Fruit fly (Drosophila melanogaster) whole organism, embryonic: ENCODE results near the gene ver.

Experiments used
- Adf1 ChIP-seq: fragments of 200-800 bp; sonication (Bioruptor generic); IDR thresholded peaks from 2 replicates; pipeline ENCODE4 v1.3.6; 2022; ENCODE audit warnings: missing biosample characterization, missing genetic modification characterization
- CG10959 ChIP-seq: fragments of 200-800 bp; sonication (Bioruptor generic); IDR thresholded peaks from 2 replicates; pipeline ENCODE4 v1.3.6; 2022; ENCODE audit warnings: missing biosample characterization, missing genetic modification characterization
- CG11093 ChIP-seq: fragments of 200-800 bp; sonication (Bioruptor generic); IDR thresholded peaks from 3 replicates; pipeline ENCODE4 v1.3.6; 2022; ENCODE audit warnings: missing biosample characterization, missing genetic modification characterization
- CG11456 ChIP-seq: fragments of 200-800 bp; sonication (Bioruptor generic); IDR thresholded peaks from 3 replicates; pipeline ENCODE4 v1.3.6; 2022; ENCODE audit warnings: missing biosample characterization, missing genetic modification characterization
- CG11696 ChIP-seq: fragments of 200-800 bp; sonication (Bioruptor generic); IDR thresholded peaks from 2 replicates; pipeline ENCODE4 v1.3.6; 2022; ENCODE audit warnings: missing biosample characterization, missing genetic modification characterization
- CG12104 ChIP-seq: fragments of 200-800 bp; sonication (Bioruptor generic); optimal IDR thresholded peaks from 3 replicates; lab custom pipeline; 2016; ENCODE audit warnings: missing biosample characterization, missing genetic modification characterization
- CG12942 ChIP-seq: fragments of 200-800 bp; sonication (Bioruptor generic); optimal IDR thresholded peaks from 3 replicates; lab custom pipeline; 2016; ENCODE audit warnings: missing biosample characterization, missing genetic modification characterization
- CG15479 ChIP-seq: fragments of 200-800 bp; sonication (Bioruptor generic); optimal IDR thresholded peaks from 3 replicates; lab custom pipeline; 2019; ENCODE audit warnings: missing biosample characterization, mild to moderate bottlenecking, missing genetic modification characterization, moderate library complexity
- CG15601 ChIP-seq: fragments of 200-800 bp; sonication (Bioruptor generic); optimal IDR thresholded peaks from 3 replicates; lab custom pipeline; 2019; ENCODE audit warnings: missing biosample characterization, mild to moderate bottlenecking, missing genetic modification characterization, moderate library complexity
- CG17385 ChIP-seq: fragments of 200-800 bp; sonication (Bioruptor generic); optimal IDR thresholded peaks from 3 replicates; lab custom pipeline; 2018; ENCODE audit warnings: missing biosample characterization, mild to moderate bottlenecking, missing genetic modification characterization
- CG18011 ChIP-seq: fragments of 200-800 bp; sonication (Bioruptor generic); optimal IDR thresholded peaks from 2 replicates; lab custom pipeline; 2017; ENCODE audit warnings: missing biosample characterization, missing genetic modification characterization, mild to moderate bottlenecking, moderate library complexity, missing genotype
- CG18476 ChIP-seq: fragments of 200-800 bp; sonication (Bioruptor generic); optimal IDR thresholded peaks from 2 replicates; lab custom pipeline; 2016; ENCODE audit warnings: missing biosample characterization, mild to moderate bottlenecking, missing genetic modification characterization
- CG31441 ChIP-seq: fragments of 200-800 bp; sonication (Bioruptor generic); IDR thresholded peaks from 2 replicates; pipeline ENCODE4 v1.3.6; 2022; ENCODE audit warnings: missing biosample characterization, missing genetic modification characterization
- CG32532 ChIP-seq: fragments of 200-800 bp; sonication (Bioruptor generic); IDR thresholded peaks from 2 replicates; pipeline ENCODE4 v1.3.6; 2022; ENCODE audit warnings: missing biosample characterization, missing genetic modification characterization
- CG33557 ChIP-seq: fragments of 200-800 bp; sonication (Bioruptor generic); optimal IDR thresholded peaks from 2 replicates; lab custom pipeline; 2019; ENCODE audit warnings: missing biosample characterization, mild to moderate bottlenecking, missing genetic modification characterization, moderate library complexity
- CG3995 ChIP-seq: fragments of 200-800 bp; sonication (Bioruptor generic); optimal IDR thresholded peaks from 3 replicates; lab custom pipeline; 2016; ENCODE audit warnings: missing biosample characterization, missing genetic modification characterization
- CG6272 ChIP-seq: fragments of 200-800 bp; sonication (Bioruptor generic); IDR thresholded peaks from 2 replicates; pipeline ENCODE4 v1.3.6; 2022; ENCODE audit warnings: missing biosample characterization, missing genetic modification characterization
- CG6791 ChIP-seq: fragments of 200-800 bp; sonication (Bioruptor generic); IDR thresholded peaks from 3 replicates; pipeline ENCODE4 v1.3.6; 2022; ENCODE audit warnings: missing biosample characterization, missing genetic modification characterization; ENCODE audit not compliant: partially characterized antibody
- CG7357 ChIP-seq: fragments of 200-800 bp; sonication (Bioruptor generic); IDR thresholded peaks from 3 replicates; pipeline ENCODE4 v1.3.6; 2022; ENCODE audit warnings: missing biosample characterization, missing genetic modification characterization
- CG7786 ChIP-seq: fragments of 200-800 bp; sonication (Bioruptor generic); optimal IDR thresholded peaks from 2 replicates; lab custom pipeline; 2016; ENCODE audit warnings: missing biosample characterization, missing genetic modification characterization
- CG8388 ChIP-seq: fragments of 200-800 bp; sonication (Bioruptor generic); optimal IDR thresholded peaks from 2 replicates; lab custom pipeline; 2019; ENCODE audit warnings: missing biosample characterization, mild to moderate bottlenecking, missing genetic modification characterization, moderate library complexity
- CG9215 ChIP-seq: fragments of 200-800 bp; sonication (Bioruptor generic); IDR thresholded peaks from 2 replicates; pipeline ENCODE4 v1.3.6; 2022; ENCODE audit warnings: missing biosample characterization, missing genetic modification characterization
- Camta ChIP-seq: fragments of 200-800 bp; sonication (Bioruptor generic); optimal IDR thresholded peaks from 2 replicates; lab custom pipeline; 2016; ENCODE audit warnings: missing biosample characterization, missing genetic modification characterization
- Doc2 ChIP-seq: fragments of 200-800 bp; sonication (Bioruptor generic); IDR thresholded peaks from 2 replicates; pipeline ENCODE4 v1.3.6; 2022; ENCODE audit warnings: missing biosample characterization, missing genetic modification characterization
- ERR ChIP-seq: fragments of 200-800 bp; sonication (Bioruptor generic); optimal IDR thresholded peaks from 2 replicates; lab custom pipeline; 2016; ENCODE audit warnings: missing biosample characterization, missing genetic modification characterization
- Fer2 ChIP-seq: fragments of 200-800 bp; sonication (Bioruptor generic); optimal IDR thresholded peaks from 2 replicates; lab custom pipeline; 2018; ENCODE audit warnings: missing biosample characterization, mild to moderate bottlenecking, missing genetic modification characterization, moderate library complexity
- HHEX ChIP-seq: fragments of 200-800 bp; sonication (Bioruptor generic); optimal IDR thresholded peaks from 3 replicates; lab custom pipeline; 2017; ENCODE audit warnings: missing biosample characterization, mild to moderate bottlenecking, missing genetic modification characterization, missing genetic modification reagents
- HLH4C ChIP-seq: fragments of 200-800 bp; sonication (Bioruptor generic); IDR thresholded peaks from 3 replicates; pipeline ENCODE4 v1.3.6; 2022; ENCODE audit warnings: missing biosample characterization, missing genetic modification characterization; ENCODE audit not compliant: partially characterized antibody
- HmgD ChIP-seq: fragments of 200-800 bp; sonication (Bioruptor generic); optimal IDR thresholded peaks from 3 replicates; lab custom pipeline; 2016; ENCODE audit warnings: missing biosample characterization, missing genetic modification characterization
- Kr ChIP-seq: fragments of 200-800 bp; sonication (Bioruptor generic); optimal IDR thresholded peaks from 2 replicates; lab custom pipeline; 2017; ENCODE audit warnings: missing biosample characterization, mild to moderate bottlenecking, missing genetic modification characterization
- Mrtf ChIP-seq: fragments of 200-800 bp; sonication (Bioruptor generic); IDR thresholded peaks from 3 replicates; pipeline ENCODE4 v1.3.6; 2022; ENCODE audit warnings: missing biosample characterization, missing genetic modification characterization
- NK7.1 ChIP-seq: fragments of 200-800 bp; sonication (Bioruptor generic); optimal IDR thresholded peaks from 3 replicates; lab custom pipeline; 2016; ENCODE audit warnings: missing biosample characterization, missing genetic modification characterization
- bsh ChIP-seq, 2 experiments: fragments of 200-800 bp; sonication (Bioruptor generic); optimal IDR thresholded peaks; 2 replicates each; lab custom pipeline; 2017 to 2018; ENCODE audit warnings: mild to moderate bottlenecking in 2 of 2, missing biosample characterization in 2 of 2, missing genetic modification characterization in 2 of 2, moderate library complexity in 1 of 2
- caup ChIP-seq: fragments of 200-800 bp; sonication (Bioruptor generic); optimal IDR thresholded peaks from 3 replicates; lab custom pipeline; 2017; ENCODE audit warnings: missing biosample characterization, mild to moderate bottlenecking, missing genetic modification characterization, moderate library complexity; ENCODE audit not compliant: severe bottlenecking
- chm ChIP-seq: fragments of 200-800 bp; sonication (Bioruptor generic); IDR thresholded peaks from 2 replicates; pipeline ENCODE4 v1.3.6; 2022; ENCODE audit warnings: missing biosample characterization, missing genetic modification characterization
- ci ChIP-seq: fragments of 200-800 bp; sonication (Bioruptor generic); IDR thresholded peaks from 3 replicates; pipeline ENCODE4 v1.3.6; 2022; ENCODE audit warnings: missing biosample characterization, missing genetic modification characterization
- esg ChIP-seq: fragments of 200-800 bp; sonication (Bioruptor generic); conservative IDR thresholded peaks from 2 replicates; pipeline ENCODE4 v1.3.6; 2022; ENCODE audit warnings: missing biosample characterization, missing genetic modification characterization
- h ChIP-seq: fragments of >200 bp; optimal IDR thresholded peaks from 2 replicates; lab custom pipeline; 2017
- hbn ChIP-seq: fragments of 200-800 bp; sonication (Bioruptor generic); IDR thresholded peaks from 2 replicates; pipeline ENCODE4 v1.3.6; 2022; ENCODE audit warnings: missing biosample characterization, missing genetic modification characterization; ENCODE audit not compliant: partially characterized antibody
- hkb ChIP-seq, 2 experiments: fragments of 200-800 bp in 1 of 2; fragments of >200 bp in 1 of 2; sonication (Bioruptor generic) in 1 of 2; IDR thresholded peaks in 1 of 2; optimal IDR thresholded peaks in 1 of 2; 2 replicates each; pipeline versions ENCODE4 v1.3.6 to Lab custom; 2017 to 2022; ENCODE audit warnings: missing biosample characterization in 1 of 2, missing genetic modification characterization in 1 of 2
- insv ChIP-seq, 2 experiments: fragments of 200-800 bp; sonication (Bioruptor generic); optimal IDR thresholded peaks; 3 replicates each; lab custom pipeline; 2016 to 2018; ENCODE audit warnings: missing biosample characterization in 2 of 2, missing genetic modification characterization in 2 of 2
- knrl ChIP-seq: fragments of 200-800 bp; sonication (Bioruptor generic); IDR thresholded peaks from 3 replicates; pipeline ENCODE4 v1.3.6; 2022; ENCODE audit warnings: missing biosample characterization, missing genetic modification characterization; ENCODE audit not compliant: partially characterized antibody
- pan ChIP-seq, 4 experiments: fragments of >200 bp in 3 of 4; fragments of 200-800 bp in 1 of 4; sonication (Bioruptor generic) in 1 of 4; optimal IDR thresholded peaks in 3 of 4; IDR thresholded peaks in 1 of 4; 2 replicates each; pipeline versions ENCODE4 v1.3.6 to Lab custom; 2017 to 2022; ENCODE audit warnings: missing biosample characterization in 2 of 4, missing genetic modification characterization in 2 of 4, mixed read lengths in 1 of 4
- pho ChIP-seq: fragments of 200-800 bp; sonication (Bioruptor generic); optimal IDR thresholded peaks from 2 replicates; lab custom pipeline; 2016; ENCODE audit warnings: missing biosample characterization, missing genetic modification characterization
- scrt ChIP-seq: fragments of 200-800 bp; sonication (Bioruptor generic); optimal IDR thresholded peaks from 2 replicates; lab custom pipeline; 2018; ENCODE audit warnings: missing biosample characterization, mild to moderate bottlenecking, missing genetic modification characterization, moderate library complexity
- slbo ChIP-seq: fragments of 200-800 bp; sonication (Bioruptor generic); IDR thresholded peaks from 2 replicates; pipeline ENCODE4 v1.3.6; 2022; ENCODE audit warnings: missing biosample characterization, missing genetic modification characterization
- so ChIP-seq: fragments of 200-800 bp; sonication (Bioruptor generic); IDR thresholded peaks from 3 replicates; pipeline ENCODE4 v1.3.6; 2022; ENCODE audit warnings: missing biosample characterization, missing genetic modification characterization
- tap ChIP-seq: fragments of 200-800 bp; optimal IDR thresholded peaks from 3 replicates; lab custom pipeline; 2019; ENCODE audit warnings: missing biosample characterization, mild to moderate bottlenecking, missing genetic modification characterization, moderate library complexity
- tll ChIP-seq, 2 experiments: fragments of 200-800 bp in 1 of 2; fragments of >200 bp in 1 of 2; sonication (Bioruptor generic) in 1 of 2; optimal IDR thresholded peaks; 2 replicates each; lab custom pipeline; 2017 to 2019; ENCODE audit warnings: missing biosample characterization in 2 of 2, missing genetic modification characterization in 2 of 2, mild to moderate bottlenecking in 1 of 2, moderate library complexity in 1 of 2

The ver gene

DNA sequence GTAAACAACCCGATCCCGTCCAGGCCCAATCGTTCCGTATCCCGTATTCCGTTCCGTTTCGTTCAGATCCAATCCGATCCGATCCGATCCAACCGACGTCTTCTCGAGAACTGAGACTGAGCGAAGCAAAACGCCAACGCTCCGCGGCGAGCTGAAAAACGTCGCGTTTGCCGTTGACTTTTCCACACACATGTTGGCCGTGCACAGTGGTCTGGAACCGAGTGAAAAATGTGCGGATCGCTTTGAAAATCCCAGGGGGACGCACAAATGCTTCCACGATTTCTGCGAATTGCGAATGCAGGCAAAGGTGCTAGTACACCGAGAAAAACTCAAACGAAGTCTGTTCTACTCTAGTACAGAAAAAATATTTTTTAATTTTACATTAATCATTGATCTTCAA is 38.8 kb upstream of the ver start, which contains the start of gene CG10663 (continued):
- TF ChIP-seq HLH4C, result peak; percentile 53; the same call in 2 of the 3 replicates
- TF ChIP-seq HHEX, result no peak
- TF ChIP-seq pan (optimal IDR thresholded peaks at IDR 0.05; lab: Kevin White, UChicago), result no peak
- peak in 1 of 2 experiments; percentile 32 for TF ChIP-seq pan (GFP tag; optimal IDR thresholded peaks at IDR 0.05 in 1 of 2, IDR thresholded peaks at IDR 0.05 in 1 of 2)
- peak; percentile 68; the same call in 2 of the 3 replicates for TF ChIP-seq CG6791 (GFP tag; lab: Robert Waterston, UW)
- TF ChIP-seq CG7786 (GFP tag; lab: Kevin White, UChicago), result no peak
- TF ChIP-seq CG12104, result no peak
- no peak for TF ChIP-seq CG18011
- TF ChIP-seq so (GFP tag; lab: Robert Waterston, UW), result peak; percentile 34; the same call in 1 of the 3 replicates
- TF ChIP-seq CG18476 (GFP tag; lab: Kevin White, UChicago), result no peak
- no peak for TF ChIP-seq hkb (optimal IDR thresholded peaks at IDR 0.05; lab: Kevin White, UChicago)
- TF ChIP-seq hkb (GFP tag; IDR thresholded peaks at IDR 0.05; lab: Robert Waterston, UW), result 0 out of 2 replicates have a peak, but pooled peaks have one; percentile 15
- TF ChIP-seq CG33557, result no peak
- no peak for TF ChIP-seq Fer2 (tag; lab: Kevin White, UChicago)
- no peak for TF ChIP-seq pho (GFP tag; lab: Kevin White, UChicago)
- no peak for TF ChIP-seq Mrtf (GFP tag; lab: Robert Waterston, UW)
- TF ChIP-seq CG9215, result no peak
- TF ChIP-seq CG8388 (GFP tag; lab: Kevin White, UChicago), result no peak
- TF ChIP-seq Kr (GFP tag; lab: Kevin White, UChicago), result no peak
- no peak for TF ChIP-seq HmgD
- no peak for TF ChIP-seq Doc2
- no peak for TF ChIP-seq insv (GFP tag; optimal IDR thresholded peaks at IDR 0.05; lab: Kevin White, UChicago)
- no peak for TF ChIP-seq tap
- TF ChIP-seq hbn (GFP tag; lab: Robert Waterston, UW), result no peak
- peak; percentile 35; the same call in 1 of the 3 replicates for TF ChIP-seq knrl
- peak; percentile 52; the same call in 1 of the 2 replicates for TF ChIP-seq Adf1
- no peak for TF ChIP-seq CG15601
- peak; percentile 42 for TF ChIP-seq slbo (GFP tag; lab: Robert Waterston, UW)
- TF ChIP-seq CG7357, result no peak
- no peak for TF ChIP-seq CG12942 (GFP tag; lab: Kevin White, UChicago)
- TF ChIP-seq NK7.1, result no peak
- TF ChIP-seq CG3995, result no peak
- TF ChIP-seq Camta (GFP tag; lab: Kevin White, UChicago), result no peak
- peak; percentile 72; the same call in 2 of the 3 replicates for TF ChIP-seq ci
- TF ChIP-seq CG6272, result no peak
- TF ChIP-seq CG11093 (GFP tag; lab: Robert Waterston, UW), result no peak
- peak; percentile 15 to 28 for TF ChIP-seq bsh (GFP tag; optimal IDR thresholded peaks at IDR 0.05; lab: Kevin White, UChicago)
- TF ChIP-seq h (lab: Kevin White, UChicago), result no peak
- TF ChIP-seq scrt, result no peak
- TF ChIP-seq ERR (GFP tag; lab: Kevin White, UChicago), result no peak
- TF ChIP-seq esg (GFP tag; lab: Robert Waterston, UW), result no peak
- TF ChIP-seq CG11696 (GFP tag; lab: Robert Waterston, UW), result 0 out of 2 replicates have a peak, but pooled peaks have one; percentile 2
- no peak for TF ChIP-seq CG31441 (GFP tag; lab: Robert Waterston, UW)
- TF ChIP-seq CG32532, result peak; percentile 32; the same call in 1 of the 2 replicates
- peak; percentile 2 for TF ChIP-seq caup (GFP tag; lab: Kevin White, UChicago)
- TF ChIP-seq CG15479 (GFP tag; lab: Kevin White, UChicago), result no peak
- no peak for TF ChIP-seq CG17385 (GFP tag; lab: Kevin White, UChicago)
- peak; percentile 43; the same call in 1 of the 2 replicates for TF ChIP-seq chm (GFP tag; lab: Robert Waterston, UW)
- TF ChIP-seq CG10959 (GFP tag; lab: Robert Waterston, UW), result 0 out of 2 replicates have a peak, but pooled peaks have one; percentile 31
- no peak for TF ChIP-seq CG11456 (GFP tag; lab: Robert Waterston, UW)
- peak in 1 of 2 experiments; percentile 79 for TF ChIP-seq tll (GFP tag; optimal IDR thresholded peaks at IDR 0.05; lab: Kevin White, UChicago)
